Worm (Caenorhabditis elegans) whole organism, L1 larva: Measurements from ENCODE around the gene eif-3.L.

Experiments
- C34B4.2 ChIP-seq: sonication (generic microtip); optimal IDR thresholded peaks from 2 replicates; lab custom pipeline; 2017; ENCODE audit warnings: mild to moderate bottlenecking, missing genetic modification characterization, missing compliant biosample characterization
- F16B12.6 ChIP-seq: fragments of 150-350 bp; optimal IDR thresholded peaks from 2 replicates; lab custom pipeline; 2014; ENCODE audit warnings: missing biosample characterization, missing genetic modification characterization
- aha-1 ChIP-seq: fragments of 150-350 bp; optimal IDR thresholded peaks from 2 replicates; lab custom pipeline; 2014; ENCODE audit warnings: missing biosample characterization, missing genetic modification characterization
- ama-1 ChIP-seq: fragments of 150-350 bp; optimal IDR thresholded peaks from 2 replicates; lab custom pipeline; 2014
- ceh-63 ChIP-seq: fragments of 200-800 bp; sonication (Bioruptor generic); optimal IDR thresholded peaks from 2 replicates; lab custom pipeline; 2018; ENCODE audit warnings: mild to moderate bottlenecking, missing genetic modification characterization, missing compliant biosample characterization
- ceh-82 ChIP-seq, 3 experiments: fragments of 150-350 bp in 1 of 3; sonication (generic microtip) in 2 of 3; optimal IDR thresholded peaks; 2 replicates each; lab custom pipeline; 2014 to 2017; ENCODE audit warnings: missing biosample characterization in 3 of 3, missing genetic modification characterization in 3 of 3
- ceh-88 ChIP-seq: fragments of 200-800 bp; sonication (Bioruptor generic); IDR thresholded peaks from 2 replicates; pipeline ENCODE4 v1.3.6; 2022; ENCODE audit warnings: missing genetic modification characterization, missing compliant biosample characterization
- dpl-1 ChIP-seq, 3 experiments: fragments of 150-350 bp in 2 of 3; sonication (generic microtip) in 1 of 3; optimal IDR thresholded peaks; 2 replicates each; lab custom pipeline; 2014 to 2017; ENCODE audit warnings: missing biosample characterization in 3 of 3, missing genetic modification characterization in 3 of 3, missing genetic modification reagents in 3 of 3
- dsc-1 ChIP-seq: sonication (generic microtip); optimal IDR thresholded peaks from 2 replicates; lab custom pipeline; 2016; ENCODE audit warnings: mild to moderate bottlenecking, missing genetic modification characterization, missing compliant biosample characterization
- efl-1 ChIP-seq, 4 experiments: fragments of 150-350 bp; optimal IDR thresholded peaks in 3 of 4; peaks in 1 of 4; 1 replicate in 1 of 4; 2 replicates in 3 of 4; lab custom pipeline; 2014; ENCODE audit warnings: missing biosample characterization in 2 of 4, missing genetic modification characterization in 2 of 4, missing genetic modification reagents in 2 of 4
- egl-13 ChIP-seq: sonication (generic microtip); optimal IDR thresholded peaks from 2 replicates; lab custom pipeline; 2016; ENCODE audit warnings: missing genotype, missing genetic modification reagents, missing genetic modification characterization, missing compliant biosample characterization
- elt-2 ChIP-seq: sonication (generic microtip); optimal IDR thresholded peaks from 2 replicates; lab custom pipeline; 2016; ENCODE audit warnings: missing genetic modification characterization, mild to moderate bottlenecking, inconsistent platforms, missing compliant biosample characterization, missing genetic modification reagents
- elt-3 ChIP-seq, 6 experiments: fragments of 150-350 bp in 1 of 6; sonication (generic microtip); optimal IDR thresholded peaks; 2 replicates each; lab custom pipeline; 2017 to 2018; ENCODE audit warnings: missing biosample characterization in 6 of 6, missing genetic modification characterization in 6 of 6, inconsistent platforms in 1 of 6
- ets-5 ChIP-seq: fragments of 200-800 bp; sonication (Bioruptor generic); IDR thresholded peaks from 2 replicates; pipeline ENCODE4 v1.3.6; 2022; ENCODE audit warnings: missing genetic modification characterization, missing compliant biosample characterization
- fkh-8 ChIP-seq: sonication (generic microtip); optimal IDR thresholded peaks from 2 replicates; lab custom pipeline; 2016; ENCODE audit warnings: mild to moderate bottlenecking, missing genetic modification characterization, missing compliant biosample characterization
- isw-1 ChIP-seq: fragments of 200-800 bp; sonication (Bioruptor generic); IDR thresholded peaks from 2 replicates; pipeline ENCODE4 v1.3.6; 2022; ENCODE audit warnings: missing genetic modification characterization, missing compliant biosample characterization
- lin-14 ChIP-seq: fragments of 200-800 bp; sonication (Bioruptor generic); optimal IDR thresholded peaks from 2 replicates; lab custom pipeline; 2018; ENCODE audit warnings: mild to moderate bottlenecking, missing genetic modification characterization, moderate library complexity, missing compliant biosample characterization
- lin-35 ChIP-seq, 2 experiments: fragments of 150-350 bp; optimal IDR thresholded peaks; 2 replicates each; lab custom pipeline; 2014; ENCODE audit warnings: missing biosample characterization in 2 of 2, missing genetic modification characterization in 2 of 2, missing genetic modification reagents in 2 of 2
- lir-3 ChIP-seq: sonication (generic microtip); optimal IDR thresholded peaks from 2 replicates; lab custom pipeline; 2016; ENCODE audit warnings: mild to moderate bottlenecking, missing genetic modification characterization, moderate library complexity, missing compliant biosample characterization; ENCODE audit not compliant: poor library complexity
- mdl-1 ChIP-seq, 2 experiments: fragments of 150-350 bp; optimal IDR thresholded peaks; 2 replicates each; lab custom pipeline; 2014 to 2017; ENCODE audit warnings: missing biosample characterization in 2 of 2, missing genetic modification characterization in 2 of 2, inconsistent platforms in 1 of 2
- nhr-12 ChIP-seq: sonication (generic microtip); optimal IDR thresholded peaks from 2 replicates; lab custom pipeline; 2017; ENCODE audit warnings: missing biosample characterization, missing genetic modification characterization
- nhr-19 ChIP-seq: fragments of 200-800 bp; sonication (Bioruptor generic); conservative IDR thresholded peaks from 2 replicates; pipeline ENCODE4 v1.3.6; 2022; ENCODE audit warnings: missing genetic modification characterization, missing compliant biosample characterization
- nhr-20 ChIP-seq: sonication (generic microtip); optimal IDR thresholded peaks from 2 replicates; lab custom pipeline; 2016; ENCODE audit warnings: mild to moderate bottlenecking, missing genetic modification characterization, missing compliant biosample characterization
- nhr-71 ChIP-seq: sonication (generic microtip); optimal IDR thresholded peaks from 2 replicates; lab custom pipeline; 2016; ENCODE audit warnings: mild to moderate bottlenecking, missing genetic modification characterization, moderate library complexity, missing compliant biosample characterization
- nhr-85 ChIP-seq: sonication (generic microtip); peaks from one replicate; lab custom pipeline; 2016; ENCODE audit warnings: missing genetic modification characterization, inconsistent platforms, missing compliant biosample characterization
- pag-3 ChIP-seq: sonication (generic microtip); optimal IDR thresholded peaks from 2 replicates; lab custom pipeline; 2017; ENCODE audit warnings: missing genetic modification characterization, mild to moderate bottlenecking, missing compliant biosample characterization, antibody characterized with exemption, borderline replicate concordance; ENCODE audit not compliant: insufficient read depth
- pax-3 ChIP-seq: fragments of 200-800 bp; sonication (Bioruptor generic); optimal IDR thresholded peaks from 2 replicates; lab custom pipeline; 2018; ENCODE audit warnings: mild to moderate bottlenecking, missing genetic modification characterization, moderate library complexity, missing compliant biosample characterization
- rnt-1 ChIP-seq: sonication (generic microtip); optimal IDR thresholded peaks from 2 replicates; lab custom pipeline; 2016; ENCODE audit warnings: mild to moderate bottlenecking, missing genetic modification characterization, moderate library complexity, missing compliant biosample characterization
- snpc-4 ChIP-seq: fragments of 150-350 bp; optimal IDR thresholded peaks from 2 replicates; lab custom pipeline; 2014; ENCODE audit warnings: missing biosample characterization, missing genetic modification characterization
- sptf-1 ChIP-seq: fragments of 150-350 bp; optimal IDR thresholded peaks from 2 replicates; lab custom pipeline; 2014; ENCODE audit warnings: missing biosample characterization, missing genetic modification characterization
- tbx-2 ChIP-seq: sonication (generic microtip); optimal IDR thresholded peaks from 2 replicates; lab custom pipeline; 2016; ENCODE audit warnings: missing genetic modification characterization, missing compliant biosample characterization
- tlp-1 ChIP-seq: fragments of 150-350 bp; optimal IDR thresholded peaks from 2 replicates; lab custom pipeline; 2014; ENCODE audit warnings: missing biosample characterization, missing genetic modification characterization
- xbp-1 ChIP-seq: sonication (generic microtip); optimal IDR thresholded peaks from 2 replicates; lab custom pipeline; 2016; ENCODE audit warnings: missing genetic modification characterization, missing compliant biosample characterization
- zag-1 ChIP-seq: fragments of 150-350 bp; optimal IDR thresholded peaks from 2 replicates; lab custom pipeline; 2014; ENCODE audit warnings: missing biosample characterization, missing genetic modification characterization
- ztf-4 ChIP-seq: fragments of 150-350 bp; optimal IDR thresholded peaks from 2 replicates; lab custom pipeline; 2014; ENCODE audit warnings: missing biosample characterization, missing genetic modification characterization

Gene eif-3.L

ce11 chrII:5649236-5650004 lies 27.1 kb upstream of the eif-3.L start, which contains the start of the genes sam-4, F59E12.17 and zyg-1 (continued):
- TF ChIP-seq ceh-82 (tag; optimal IDR thresholded peaks at IDR 0.05; lab: Kevin White, UChicago) (peak; percentile 8 to 84 (median 37)), lir-3 (tag; lab: Kevin White, UChicago) (peak; percentile 77), isw-1 (GFP tag; lab: Robert Waterston, UW) (peak; percentile 41), nhr-20 (tag; lab: Kevin White, UChicago) (peak; percentile 61), dsc-1 (tag; lab: Kevin White, UChicago) (no peak), C34B4.2 (tag; lab: Kevin White, UChicago) (no peak), tbx-2 (tag; lab: Kevin White, UChicago) (peak; percentile 52), mdl-1 (tag; optimal IDR thresholded peaks at IDR 0.05; lab: Kevin White, UChicago) (peak in 1 of 2 experiments; percentile 35), nhr-71 (tag; lab: Kevin White, UChicago) (peak; percentile 66), nhr-85 (tag; lab: Kevin White, UChicago) (peak; percentile 74), fkh-8 (tag; lab: Kevin White, UChicago) (peak; percentile 60), ztf-4 (tag; lab: Kevin White, UChicago) (no peak), rnt-1 (tag; lab: Kevin White, UChicago) (peak; percentile 86), ama-1 (lab: Kevin White, UChicago) (no peak), snpc-4 (peak; percentile 53), xbp-1 (tag; lab: Kevin White, UChicago) (peak; percentile 47), tlp-1 (tag; lab: Kevin White, UChicago) (no peak)
- TF ChIP-seq, all 84 proteins: peak for 30

- TF ChIP-seq sptf-1 (tag; lab: Kevin White, UChicago) (no peak), ceh-63 (GFP tag; lab: Kevin White, UChicago) (no peak)
Measured at ce11 chrII:5648272-5648671, 26.0 kb upstream of the eif-3.L start, which contains the start of gene ddl-1. ddl-1 (minus strand) TSS chrII:5648372.

ce11 chrII:5646942-5647341 lies 24.7 kb upstream of the eif-3.L start, which contains the start of gene F59E12.9:
F59E12.9 (minus strand) TSS chrII:5647042.
- TF ChIP-seq elt-2 (tag; lab: Kevin White, UChicago) (no peak), lin-35 (GFP tag; optimal IDR thresholded peaks at IDR 0.05; lab: Kevin White, UChicago) (no peak), efl-1 (optimal IDR thresholded peaks at IDR 0.05; lab: Kevin White, UChicago) (no peak), efl-1 (GFP tag; optimal IDR thresholded peaks at IDR 0.05 in 1 of 2; lab: Kevin White, UChicago) (no peak), pag-3 (tag; lab: Kevin White, UChicago) (no peak), ets-5 (GFP tag; lab: Robert Waterston, UW) (no peak), ama-1 (lab: Kevin White, UChicago) (no peak), ceh-88 (GFP tag; lab: Robert Waterston, UW) (no peak), elt-3 (tag; optimal IDR thresholded peaks at IDR 0.05; lab: Kevin White, UChicago) (no peak), dpl-1 (GFP tag; optimal IDR thresholded peaks at IDR 0.05; lab: Kevin White, UChicago) (no peak), zag-1 (tag; lab: Kevin White, UChicago) (no peak), lin-14 (GFP tag; lab: Kevin White, UChicago) (no peak), F16B12.6 (tag; lab: Kevin White, UChicago) (no peak), nhr-12 (tag; lab: Kevin White, UChicago) (no peak)

ce11 chrII:5642110-5642509 lies 19.8 kb upstream of the eif-3.L start:
- TF ChIP-seq ceh-63 (GFP tag; lab: Kevin White, UChicago), result no peak
- TF ChIP-seq egl-13 (tag; lab: Kevin White, UChicago), result no peak
- TF ChIP-seq nhr-19 (GFP tag; lab: Robert Waterston, UW), result no peak
- no peak for TF ChIP-seq aha-1 (tag; lab: Kevin White, UChicago)
- no peak for TF ChIP-seq dsc-1 (tag; lab: Kevin White, UChicago)
- TF ChIP-seq elt-3 (tag; optimal IDR thresholded peaks at IDR 0.05; lab: Kevin White, UChicago), result no peak
- TF ChIP-seq ets-5 (GFP tag; lab: Robert Waterston, UW), result no peak
- TF ChIP-seq ztf-4 (tag; lab: Kevin White, UChicago), result no peak
- no peak for TF ChIP-seq pax-3 (tag; lab: Kevin White, UChicago)
- TF ChIP-seq, all 84 proteins: peak for 0
